Fruit fly (Drosophila melanogaster): ENCODE measurements around the gene cal1.
A peak's percentile ranks its signal among the peaks of the same experiment; 100 is the strongest.

The cal1 gene

dm6 chr3R:17060244-17060664 lies 27.8 kb upstream of the cal1 start (continued):
- TF ChIP-seq Oaz (GFP tag; IDR thresholded peaks at IDR 0.05) (no peak), vnd (GFP tag; IDR thresholded peaks at IDR 0.05; ENCODE audit: partially characterized antibody) (no peak), CoRest (tag; optimal IDR thresholded peaks at IDR 0.05) (peak; percentile 67), CG17385 (GFP tag; optimal IDR thresholded peaks at IDR 0.05) (peak; percentile 50), CG8388 (GFP tag; optimal IDR thresholded peaks at IDR 0.05) (peak; percentile 44), Jarid2 (GFP tag; optimal IDR thresholded peaks at IDR 0.05) (peak; percentile 16), CG10462 (GFP tag; optimal IDR thresholded peaks at IDR 0.05) (peak; percentile 17), Chrac-16 (GFP tag; optimal IDR thresholded peaks at IDR 0.05) (peak; percentile 14), CG33557 (GFP tag; optimal IDR thresholded peaks at IDR 0.05) (peak; percentile 20), lola (GFP tag; optimal IDR thresholded peaks at IDR 0.05) (peak in 1 of 3 experiments; percentile 53), sens (GFP tag) (peak; percentile 94), CG5245 (GFP tag; optimal IDR thresholded peaks at IDR 0.05) (no peak), CG3407 (GFP tag; optimal IDR thresholded peaks at IDR 0.05) (peak; percentile 37), Meics (GFP tag; optimal IDR thresholded peaks at IDR 0.05) (peak; percentile 57), jumu (GFP tag; optimal IDR thresholded peaks at IDR 0.05) (peak; percentile 17), CG2116 (GFP tag; optimal IDR thresholded peaks at IDR 0.05) (no peak), ind (GFP tag; optimal IDR thresholded peaks at IDR 0.05) (peak; percentile 48), Nf-YC (tag; optimal IDR thresholded peaks at IDR 0.05) (no peak), dmrt11E (tag; optimal IDR thresholded peaks at IDR 0.05) (peak; percentile 36), CG11504 (tag; optimal IDR thresholded peaks at IDR 0.05) (peak; percentile 72), nmo (GFP tag; optimal IDR thresholded peaks at IDR 0.05) (peak; percentile 73), Ada2b (GFP tag; IDR thresholded peaks at IDR 0.05) (0 out of 2 replicates have a peak, but pooled peaks have one; percentile 9), p53 (GFP tag; optimal IDR thresholded peaks at IDR 0.05) (no peak), pho (GFP tag; optimal IDR thresholded peaks at IDR 0.05) (peak; percentile 24), toy (GFP tag; IDR thresholded peaks at IDR 0.05) (no peak), CG10267 (tag; optimal IDR thresholded peaks at IDR 0.05) (peak; percentile 38), sisA (GFP tag; IDR thresholded peaks at IDR 0.05) (0 out of 2 replicates have a peak, but pooled peaks have one; percentile 10), Myb (GFP tag; optimal IDR thresholded peaks at IDR 0.05) (peak; percentile 5), sc (optimal IDR thresholded peaks at IDR 0.05) (no peak), sc (GFP tag; optimal IDR thresholded peaks at IDR 0.05) (peak; percentile 45), CG4404 (GFP tag; IDR thresholded peaks at IDR 0.05) (peak; percentile 32; the same call in 1 of the 2 replicates), CG1647 (GFP tag; optimal IDR thresholded peaks at IDR 0.05) (no peak), cad (GFP tag; optimal IDR thresholded peaks at IDR 0.05) (no peak), CG31441 (GFP tag; IDR thresholded peaks at IDR 0.05) (peak; percentile 71), mirr (GFP tag; optimal IDR thresholded peaks at IDR 0.05) (no peak), tap (tag; optimal IDR thresholded peaks at IDR 0.05) (no peak), CG9817 (tag; optimal IDR thresholded peaks at IDR 0.05) (peak; percentile 3), Optix (GFP tag; IDR thresholded peaks at IDR 0.05) (no peak), CG12942 (GFP tag; optimal IDR thresholded peaks at IDR 0.05) (peak; percentile 30), CG4730 (GFP tag; IDR thresholded peaks at IDR 0.05) (no peak), Oli (tag; optimal IDR thresholded peaks at IDR 0.05) (peak; percentile 71), CG10431 (GFP tag; optimal IDR thresholded peaks at IDR 0.05) (peak; percentile 22), chn (GFP tag; optimal IDR thresholded peaks at IDR 0.05) (no peak), CG12155 (GFP tag; optimal IDR thresholded peaks at IDR 0.05) (peak; percentile 31), prd (optimal IDR thresholded peaks at IDR 0.05) (no peak), prd (GFP tag; IDR thresholded peaks at IDR 0.05) (0 out of 3 replicates have a peak, but pooled peaks have one; percentile 32), CG10274 (GFP tag; optimal IDR thresholded peaks at IDR 0.05) (peak; percentile 22), org-1 (GFP tag; optimal IDR thresholded peaks at IDR 0.05) (peak; percentile 41), ken (GFP tag; IDR thresholded peaks at IDR 0.05) (no peak), Bteb2 (GFP tag; optimal IDR thresholded peaks at IDR 0.05) (peak; percentile 27), CG18599 (GFP tag; optimal IDR thresholded peaks at IDR 0.05) (peak; percentile 57)

All from whole organism, embryonic.